Worm (Caenorhabditis elegans): ENCODE data around the gene ZK721.3.

Gene ZK721.3

DNA sequence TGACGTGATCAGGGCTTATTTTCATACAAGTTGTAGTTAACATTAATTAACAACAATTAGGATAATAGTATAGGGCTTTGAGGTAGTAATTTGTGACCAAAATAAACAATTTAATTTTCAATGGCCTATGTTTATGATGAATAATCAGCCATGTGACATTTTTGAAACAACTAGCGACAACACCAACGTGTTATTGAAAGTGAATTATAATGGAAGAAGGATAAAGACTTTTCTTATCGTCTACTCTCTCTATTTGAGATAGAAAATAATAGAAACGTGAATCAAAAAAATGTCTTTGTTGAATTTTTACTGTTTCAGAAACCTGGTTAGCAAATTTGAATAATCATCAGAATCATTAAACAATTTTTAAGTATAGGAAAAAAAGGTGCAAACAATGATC lies 46.5 kb upstream of the ZK721.3 start:
- TF ChIP-seq nhr-11 (tag; optimal IDR thresholded peaks at IDR 0.05) (no peak), fos-1 (tag; optimal IDR thresholded peaks at IDR 0.05) (no peak), eor-1 (tag; optimal IDR thresholded peaks at IDR 0.05) (no peak), ama-1 (optimal IDR thresholded peaks at IDR 0.05) (no peak), unc-62 (GFP tag; optimal IDR thresholded peaks at IDR 0.05) (no peak), ZK546.5 (tag; optimal IDR thresholded peaks at IDR 0.05) (no peak), fkh-10 (GFP tag; optimal IDR thresholded peaks at IDR 0.05) (no peak), egl-5 (tag; optimal IDR thresholded peaks at IDR 0.05) (no peak), nfya-1 (tag; optimal IDR thresholded peaks at IDR 0.05; ENCODE audit: insufficient read depth) (no peak), zag-1 (tag; optimal IDR thresholded peaks at IDR 0.05) (no peak), lsy-12 (tag; optimal IDR thresholded peaks at IDR 0.05) (no peak), egl-27 (tag; optimal IDR thresholded peaks at IDR 0.05) (no peak), mml-1 (tag; optimal IDR thresholded peaks at IDR 0.05) (no peak), ztf-4 (tag; optimal IDR thresholded peaks at IDR 0.05) (no peak)

DNA sequence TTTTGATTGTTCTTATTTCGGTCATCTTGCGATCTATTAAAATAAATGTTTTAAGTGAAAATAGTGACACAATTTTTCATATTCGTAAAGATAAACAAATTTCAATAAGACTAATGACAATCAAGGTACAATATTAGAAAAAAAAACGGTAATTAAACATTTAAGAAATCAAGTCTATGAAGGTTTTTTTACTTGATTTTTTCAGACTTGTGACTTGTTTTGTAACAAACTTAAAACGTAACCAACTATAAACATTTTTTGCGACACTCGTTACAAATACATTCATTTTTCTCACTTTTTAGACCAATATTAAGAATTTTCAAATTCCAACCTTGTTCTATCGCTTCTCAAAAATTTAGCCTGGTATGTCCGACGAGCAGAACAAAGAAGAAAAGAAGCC lies 45.0 kb upstream of the ZK721.3 start, which contains the start of gene M02D8.2:
Gene M02D8.2 (plus strand): TSS at position 301 of the 400 bp plus-strand sequence.
- TF ChIP-seq nhr-237 (tag; optimal IDR thresholded peaks at IDR 0.05) (no peak), eor-1 (tag; optimal IDR thresholded peaks at IDR 0.05) (no peak), nhr-76 (tag; optimal IDR thresholded peaks at IDR 0.05) (no peak), hmg-11 (tag; optimal IDR thresholded peaks at IDR 0.05) (no peak), egl-27 (tag; optimal IDR thresholded peaks at IDR 0.05) (no peak), pha-4 (tag; optimal IDR thresholded peaks at IDR 0.05) (no peak), pqm-1 (tag; optimal IDR thresholded peaks at IDR 0.05) (no peak), R02D3.7 (tag; optimal IDR thresholded peaks at IDR 0.05) (no peak), ceh-16 (tag; optimal IDR thresholded peaks at IDR 0.05) (no peak), daf-12 (tag; optimal IDR thresholded peaks at IDR 0.05) (no peak), jun-1 (tag; optimal IDR thresholded peaks at IDR 0.05) (no peak), ceh-82 (tag; optimal IDR thresholded peaks at IDR 0.05) (no peak), nhr-28 (tag; optimal IDR thresholded peaks at IDR 0.05) (no peak), elt-1 (tag; optimal IDR thresholded peaks at IDR 0.05) (no peak), fkh-2 (tag; optimal IDR thresholded peaks at IDR 0.05) (no peak), ama-1 (optimal IDR thresholded peaks at IDR 0.05) (no peak), unc-39 (tag; optimal IDR thresholded peaks at IDR 0.05) (no peak)

DNA sequence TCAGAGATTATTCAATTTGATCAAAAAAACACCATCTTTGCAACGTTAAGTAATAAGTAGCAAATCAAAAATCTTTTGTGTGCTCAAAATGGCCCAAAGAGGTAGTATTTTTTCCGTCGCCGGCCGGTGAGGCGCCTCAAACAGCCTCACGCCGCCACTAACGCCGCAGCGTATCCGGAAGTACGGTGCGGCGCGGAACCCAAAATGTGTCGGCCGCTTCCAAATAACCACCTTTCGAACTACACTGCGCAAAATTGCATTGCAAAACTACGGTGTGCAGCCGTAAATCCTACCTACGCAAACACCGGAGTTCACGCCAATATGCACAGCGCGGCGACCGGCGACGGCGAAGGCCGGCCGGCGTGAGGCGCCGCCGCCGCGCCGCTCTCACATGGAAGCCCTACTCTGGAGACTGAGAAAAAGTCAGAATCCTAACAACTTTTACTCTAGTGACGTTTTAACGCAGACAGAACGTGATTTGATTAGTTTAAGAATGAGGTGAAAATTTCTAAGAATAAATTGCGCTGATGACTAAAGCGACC lies 42.6 kb upstream of the ZK721.3 start:
- no peak for TF ChIP-seq nhr-237 (tag; optimal IDR thresholded peaks at IDR 0.05)
- no peak for TF ChIP-seq snpc-4 (tag; optimal IDR thresholded peaks at IDR 0.05)
- no peak for TF ChIP-seq ama-1 (optimal IDR thresholded peaks at IDR 0.05)
- no peak for TF ChIP-seq unc-39 (tag; optimal IDR thresholded peaks at IDR 0.05)
- no peak for TF ChIP-seq sea-2 (GFP tag; optimal IDR thresholded peaks at IDR 0.05)
- TF ChIP-seq fos-1 (tag; optimal IDR thresholded peaks at IDR 0.05): no peak
- TF ChIP-seq fkh-10 (GFP tag; optimal IDR thresholded peaks at IDR 0.05): no peak
- no peak for TF ChIP-seq mdl-1 (tag; optimal IDR thresholded peaks at IDR 0.05)
- no peak for TF ChIP-seq nhr-12 (tag; optimal IDR thresholded peaks at IDR 0.05)
- TF ChIP-seq daf-12 (tag; optimal IDR thresholded peaks at IDR 0.05): no peak

DNA sequence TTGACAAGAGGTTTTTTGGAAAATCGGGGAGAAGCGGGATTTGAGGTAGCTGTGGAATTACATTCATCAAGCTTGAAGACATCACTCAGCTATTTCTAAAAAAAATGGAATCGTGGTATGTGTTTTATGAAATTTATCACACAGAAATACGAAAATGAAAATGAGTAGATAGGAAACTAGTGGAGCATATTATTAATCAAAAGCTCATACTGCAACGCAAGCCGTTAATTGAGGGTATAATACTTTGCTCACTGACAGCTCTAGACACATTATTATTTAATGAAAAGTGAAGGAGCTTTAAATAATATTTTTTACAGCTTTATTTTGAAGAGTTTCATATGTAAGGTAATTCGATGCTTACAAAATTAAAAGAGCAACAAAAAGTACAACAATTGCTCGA lies 41.4 kb upstream of the ZK721.3 start, which contains the start of gene M02D8.7:
Gene M02D8.7 (minus strand): TSS at position 101 of the 400 bp plus-strand sequence.
- no peak for TF ChIP-seq elt-2 (tag; optimal IDR thresholded peaks at IDR 0.05)
- no peak for TF ChIP-seq nhr-67 (tag; optimal IDR thresholded peaks at IDR 0.05)
- no peak for TF ChIP-seq nhr-23 (tag; optimal IDR thresholded peaks at IDR 0.05)
- no peak for TF ChIP-seq aly-2 (tag; optimal IDR thresholded peaks at IDR 0.05)
- no peak for TF ChIP-seq ceh-9 (tag; optimal IDR thresholded peaks at IDR 0.05)
- no peak for TF ChIP-seq lsy-12 (tag; optimal IDR thresholded peaks at IDR 0.05)
